Fruit fly (Drosophila melanogaster): ENCODE measurements around the gene CG42505.

CG42505 gene

DNA sequence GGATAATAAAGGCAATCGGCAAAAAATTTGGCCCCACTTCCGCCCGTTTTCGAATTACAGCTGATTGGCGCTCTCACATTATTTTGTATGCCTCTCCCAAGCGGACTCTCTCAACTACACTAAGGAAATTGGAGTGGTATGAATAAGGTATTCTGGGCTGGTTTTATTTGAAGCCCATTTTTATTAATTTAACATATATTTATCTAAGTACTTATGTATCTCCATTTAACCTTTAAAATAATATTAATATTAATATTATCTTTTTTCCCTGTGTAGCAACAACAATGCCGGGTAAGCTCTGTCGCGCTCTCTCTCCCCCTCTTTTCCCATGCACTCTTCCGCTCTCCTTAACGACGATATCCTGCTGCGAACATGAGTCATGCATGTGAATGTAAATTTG is 47.4 kb upstream of the CG42505 start (continued):
- peak; percentile 55 for TF ChIP-seq ewg (GFP tag; optimal IDR thresholded peaks at IDR 0.05)
- TF ChIP-seq CG5180 (GFP tag; optimal IDR thresholded peaks at IDR 0.05): peak; percentile 47
- TF ChIP-seq H15 (GFP tag; IDR thresholded peaks at IDR 0.05): peak; percentile 71; the same call in 2 of the 3 replicates
- no peak for TF ChIP-seq CG1792 (GFP tag; optimal IDR thresholded peaks at IDR 0.05)
- TF ChIP-seq CG4424 (GFP tag; optimal IDR thresholded peaks at IDR 0.05): peak; percentile 53
- TF ChIP-seq CG8924 (tag; optimal IDR thresholded peaks at IDR 0.05): no peak
- TF ChIP-seq Eip74EF (GFP tag; optimal IDR thresholded peaks at IDR 0.05): no peak
- 0 out of 2 replicates have a peak, but pooled peaks have one; percentile 30 for TF ChIP-seq Lim3 (GFP tag; IDR thresholded peaks at IDR 0.05)
- TF ChIP-seq danr (GFP tag; IDR thresholded peaks at IDR 0.05): peak; percentile 14; the same call in 1 of the 2 replicates
- no peak for TF ChIP-seq CG4617 (GFP tag; optimal IDR thresholded peaks at IDR 0.05; ENCODE audit: borderline replicate concordance)
- no peak for TF ChIP-seq CG3163 (GFP tag; optimal IDR thresholded peaks at IDR 0.05)
- peak; percentile 48 for TF ChIP-seq CG10654 (GFP tag; optimal IDR thresholded peaks at IDR 0.05)
- TF ChIP-seq Ssrp (tag; optimal IDR thresholded peaks at IDR 0.05): no peak
- no peak for TF ChIP-seq CG11398 (GFP tag; optimal IDR thresholded peaks at IDR 0.05)
- peak; percentile 27; the same call in 1 of the 2 replicates for TF ChIP-seq Poxn (GFP tag; IDR thresholded peaks at IDR 0.05)
- TF ChIP-seq CG31224 (GFP tag; IDR thresholded peaks at IDR 0.05): peak; percentile 62
- no peak for TF ChIP-seq NC2α (GFP tag; optimal IDR thresholded peaks at IDR 0.05)
- TF ChIP-seq Awh (GFP tag; IDR thresholded peaks at IDR 0.05): peak; percentile 80
- TF ChIP-seq knrl (GFP tag; IDR thresholded peaks at IDR 0.05; ENCODE audit: partially characterized antibody): no peak
- TF ChIP-seq Dek (tag; optimal IDR thresholded peaks at IDR 0.05): no peak
- TF ChIP-seq CG7556 (GFP tag; optimal IDR thresholded peaks at IDR 0.05): no peak
- peak; percentile 82 for TF ChIP-seq Atf6 (GFP tag; IDR thresholded peaks at IDR 0.05)
- TF ChIP-seq h (optimal IDR thresholded peaks at IDR 0.05): no peak
- TF ChIP-seq ci (GFP tag; IDR thresholded peaks at IDR 0.05): peak; percentile 91
- peak; percentile 83 for TF ChIP-seq CG10366 (GFP tag; IDR thresholded peaks at IDR 0.05)
- TF ChIP-seq CG4360 (GFP tag; IDR thresholded peaks at IDR 0.05): peak; percentile 40
- TF ChIP-seq Mad (GFP tag; optimal IDR thresholded peaks at IDR 0.05): no peak
- peak; percentile 39 for TF ChIP-seq sd (tag; optimal IDR thresholded peaks at IDR 0.05)
- no peak for TF ChIP-seq sens-2 (GFP tag; IDR thresholded peaks at IDR 0.05)
- TF ChIP-seq Six4 (GFP tag; optimal IDR thresholded peaks at IDR 0.05): peak; percentile 15
- peak; percentile 71 for TF ChIP-seq nmo (GFP tag; optimal IDR thresholded peaks at IDR 0.05)
- TF ChIP-seq CG1233 (GFP tag; optimal IDR thresholded peaks at IDR 0.05): peak; percentile 64
- peak; percentile 74; the same call in 1 of the 2 replicates for TF ChIP-seq NFAT (GFP tag; IDR thresholded peaks at IDR 0.05)
- TF ChIP-seq CG30431 (GFP tag; optimal IDR thresholded peaks at IDR 0.05): peak; percentile 15
- no peak for TF ChIP-seq CTCF (GFP tag; optimal IDR thresholded peaks at IDR 0.05)
- TF ChIP-seq CG31388 (GFP tag; optimal IDR thresholded peaks at IDR 0.05): no peak
- no peak for TF ChIP-seq Myb (GFP tag; optimal IDR thresholded peaks at IDR 0.05)
- TF ChIP-seq CG9437 (GFP tag; optimal IDR thresholded peaks at IDR 0.05): peak; percentile 41
- no peak for TF ChIP-seq bsh (GFP tag; optimal IDR thresholded peaks at IDR 0.05)
- peak; percentile 93 for TF ChIP-seq lab (GFP tag; optimal IDR thresholded peaks at IDR 0.05)
- TF ChIP-seq ttk (GFP tag; IDR thresholded peaks at IDR 0.05): peak; percentile 70
- peak in 1 of 2 experiments; percentile 71 for TF ChIP-seq dpn (GFP tag; optimal IDR thresholded peaks at IDR 0.05)
- TF ChIP-seq CG12104 (GFP tag; optimal IDR thresholded peaks at IDR 0.05): peak; percentile 45
- no peak for TF ChIP-seq unpg (GFP tag; optimal IDR thresholded peaks at IDR 0.05)
- TF ChIP-seq Elba2 (GFP tag; optimal IDR thresholded peaks at IDR 0.05): no peak
- no peak; the same call in 2 of the 3 replicates for TF ChIP-seq CG17361 (GFP tag; IDR thresholded peaks at IDR 0.05)
- no peak for TF ChIP-seq CG17568 (GFP tag; optimal IDR thresholded peaks at IDR 0.05)
- TF ChIP-seq ERR (GFP tag; optimal IDR thresholded peaks at IDR 0.05): no peak
- peak; percentile 72 for TF ChIP-seq tap (tag; optimal IDR thresholded peaks at IDR 0.05)
- no peak for TF ChIP-seq p53 (GFP tag; optimal IDR thresholded peaks at IDR 0.05)
- TF ChIP-seq Adf1 (GFP tag; IDR thresholded peaks at IDR 0.05): peak; percentile 52
- TF ChIP-seq repo (GFP tag; optimal IDR thresholded peaks at IDR 0.05): no peak

Data from whole organism, embryonic.